Fruit fly (Drosophila melanogaster): Measurements from ENCODE around the gene CG10038.

dm6 chr3R:12375258-12375783, 24.9 kb upstream of the CG10038 start, which contains the start of gene GstD5:
- no peak for TF ChIP-seq Abd-B (GFP tag; optimal IDR thresholded peaks at IDR 0.05)
- TF ChIP-seq Dfd (GFP tag; optimal IDR thresholded peaks at IDR 0.05) = no peak
- no peak for TF ChIP-seq Hr78 (GFP tag; optimal IDR thresholded peaks at IDR 0.05)
- no peak for TF ChIP-seq psq (GFP tag; optimal IDR thresholded peaks at IDR 0.05)
- no peak for TF ChIP-seq Sp1 (GFP tag; optimal IDR thresholded peaks at IDR 0.05)
- TF ChIP-seq lola (GFP tag; optimal IDR thresholded peaks at IDR 0.05) = no peak
- TF ChIP-seq OdsH (GFP tag; optimal IDR thresholded peaks at IDR 0.05) = no peak
- no peak for TF ChIP-seq dmrt93B (GFP tag; optimal IDR thresholded peaks at IDR 0.05)
- TF ChIP-seq h (GFP tag; optimal IDR thresholded peaks at IDR 0.05) = no peak
- TF ChIP-seq CG9705 (GFP tag; optimal IDR thresholded peaks at IDR 0.05) = no peak
- no peak for TF ChIP-seq tai (GFP tag; optimal IDR thresholded peaks at IDR 0.05)
- no peak for TF ChIP-seq pan (optimal IDR thresholded peaks at IDR 0.05)

Measured in whole organism, wandering third instar larva.